Worm (Caenorhabditis elegans) whole organism, mixed stage, embryonic: ENCODE data around the gene F10G7.10.

Source experiments
- hlh-1 ChIP-seq: fragments of 150-350 bp; optimal IDR thresholded peaks from 2 replicates; lab custom pipeline; 2014; ENCODE audit warnings: missing biosample characterization, missing genetic modification reagents, missing genetic modification characterization
- lin-13 ChIP-seq: fragments of 150-350 bp; optimal IDR thresholded peaks from 2 replicates; lab custom pipeline; 2014; ENCODE audit warnings: missing biosample characterization, missing genetic modification characterization
- lsy-2 ChIP-seq: fragments of 150-350 bp; optimal IDR thresholded peaks from 2 replicates; lab custom pipeline; 2014; ENCODE audit warnings: missing biosample characterization, missing genetic modification characterization
- nhr-12 ChIP-seq: fragments of 150-350 bp; optimal IDR thresholded peaks from 2 replicates; lab custom pipeline; 2014; ENCODE audit warnings: missing biosample characterization, missing genetic modification characterization
- nhr-237 ChIP-seq: fragments of 150-350 bp; optimal IDR thresholded peaks from 2 replicates; lab custom pipeline; 2014; ENCODE audit warnings: missing biosample characterization, missing genetic modification characterization
- nhr-28 ChIP-seq: fragments of 150-350 bp; optimal IDR thresholded peaks from 2 replicates; lab custom pipeline; 2014; ENCODE audit warnings: missing biosample characterization, missing genetic modification characterization
- pha-4 ChIP-seq: fragments of 150-350 bp; optimal IDR thresholded peaks from 2 replicates; lab custom pipeline; 2018; ENCODE audit warnings: missing biosample characterization, missing genetic modification reagents, missing genetic modification characterization
- unc-62 ChIP-seq: fragments of 150-350 bp; optimal IDR thresholded peaks from 2 replicates; lab custom pipeline; 2014; ENCODE audit warnings: missing biosample characterization, missing genetic modification reagents, missing genetic modification characterization

DNA sequence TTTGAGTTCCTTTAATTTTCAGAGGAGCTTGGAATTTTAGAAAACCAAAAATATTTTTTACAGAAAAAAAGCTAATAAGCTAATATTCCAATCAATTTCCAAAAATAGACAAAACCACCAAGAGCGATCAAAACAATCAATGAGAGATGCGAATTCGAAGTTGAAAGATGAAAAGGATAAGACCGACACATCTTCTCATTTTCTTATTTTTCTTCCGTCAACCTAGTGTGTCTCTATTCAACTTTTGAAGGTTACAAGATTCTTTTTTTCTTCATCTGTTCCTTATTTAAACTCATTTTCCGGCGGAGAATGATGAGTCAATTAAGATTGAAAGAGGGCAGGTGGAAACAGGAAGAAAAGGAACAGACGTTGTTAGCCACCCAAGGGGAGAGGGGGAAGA lies 41.5 kb upstream of the F10G7.10 start:
- TF ChIP-seq unc-62 (GFP tag; lab: Kevin White, UChicago) (no peak), hlh-1 (no peak), nhr-237 (no peak), nhr-28 (no peak), lin-13 (tag; lab: Kevin White, UChicago) (no peak), lsy-2 (tag; lab: Kevin White, UChicago) (no peak), pha-4 (tag; lab: Kevin White, UChicago) (no peak), nhr-12 (tag; lab: Kevin White, UChicago) (no peak)
